Worm (Caenorhabditis elegans): Measurements from ENCODE around the gene lsm-1.
A peak's percentile ranks its signal among the peaks of the same experiment; 100 is the strongest.

The lsm-1 gene

DNA sequence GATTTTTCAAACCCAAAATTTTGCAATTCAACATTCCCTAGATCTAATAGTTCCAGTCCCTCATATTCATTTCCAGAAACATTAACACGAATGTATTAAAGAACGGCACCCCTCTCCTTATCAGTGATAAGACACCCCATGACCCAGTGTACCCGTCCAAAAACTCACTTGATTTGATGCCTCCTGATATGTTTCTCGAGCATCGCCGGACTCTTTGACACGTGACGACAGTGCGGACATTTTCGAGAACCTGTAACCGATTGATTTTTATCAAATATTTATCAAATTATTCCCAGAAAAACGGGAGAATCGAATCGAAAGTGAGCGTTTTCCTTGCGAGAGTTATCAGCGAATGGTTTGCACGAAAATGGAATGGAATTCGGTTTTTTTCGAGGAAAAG, 24.2 kb downstream of the lsm-1 start:
- TF ChIP-seq pha-4 (tag; optimal IDR thresholded peaks at IDR 0.05) = peak; percentile 69
- no peak for TF ChIP-seq nhr-67 (tag; optimal IDR thresholded peaks at IDR 0.05)
- peak; percentile 35 for TF ChIP-seq jun-1 (tag; optimal IDR thresholded peaks at IDR 0.05)
- no peak for TF ChIP-seq nhr-77 (tag; optimal IDR thresholded peaks at IDR 0.05)
- TF ChIP-seq ceh-16 (tag; optimal IDR thresholded peaks at IDR 0.05) = no peak
- TF ChIP-seq elt-2 (tag; optimal IDR thresholded peaks at IDR 0.05) = peak; percentile 98

DNA sequence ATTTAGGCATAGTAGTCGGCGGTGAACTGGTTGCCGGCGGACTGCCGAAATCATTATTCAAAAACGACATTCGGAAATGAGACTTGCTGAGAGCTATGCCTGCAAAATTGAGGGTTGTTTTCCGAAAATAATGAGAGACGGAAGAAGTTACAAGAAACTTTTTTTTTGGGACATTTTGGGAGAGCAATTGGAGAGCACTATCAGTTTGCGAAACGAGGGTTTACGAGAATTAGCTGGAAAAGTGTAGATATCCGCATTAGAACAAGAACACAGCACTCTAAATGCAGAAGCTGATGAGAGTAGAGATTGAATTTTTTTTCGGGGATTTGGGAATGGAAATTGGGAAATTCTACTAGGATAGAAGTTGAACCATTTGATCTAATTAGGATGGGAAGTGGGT, 25.7 kb downstream of the lsm-1 start, which contains the start of gene pqm-1:
pqm-1 (minus strand) TSS at position 101 of the 400 bp plus-strand sequence.
- no peak for TF ChIP-seq nhr-67 (tag; optimal IDR thresholded peaks at IDR 0.05)
- TF ChIP-seq egl-27 (tag; optimal IDR thresholded peaks at IDR 0.05) = no peak
- peak; percentile 3 for TF ChIP-seq egl-5 (tag; optimal IDR thresholded peaks at IDR 0.05)
- TF ChIP-seq lin-39 (tag; optimal IDR thresholded peaks at IDR 0.05) = no peak
- no peak for TF ChIP-seq nhr-43 (tag; optimal IDR thresholded peaks at IDR 0.05; ENCODE audit: poor library complexity, severe bottlenecking)
- no peak for TF ChIP-seq elt-3 (tag; optimal IDR thresholded peaks at IDR 0.05)

DNA sequence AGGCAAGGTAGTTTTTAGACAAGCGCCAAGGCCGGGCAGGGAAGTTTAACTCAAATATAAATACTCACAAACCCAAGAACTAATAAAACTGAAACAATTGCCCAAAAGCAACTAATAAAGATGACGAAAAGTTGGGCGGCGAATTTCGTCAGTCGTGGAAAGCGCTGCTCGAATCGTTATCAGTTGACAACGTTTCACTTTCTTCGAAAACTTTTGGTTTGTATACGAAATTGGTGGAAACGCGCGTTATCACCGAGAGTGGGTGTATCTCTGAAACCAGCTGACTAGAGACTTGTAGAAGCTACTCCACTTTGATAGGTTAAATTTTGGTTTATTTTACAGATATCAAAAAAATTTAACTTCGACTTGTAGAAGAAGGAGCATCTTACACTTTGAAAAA, 26.3 kb downstream of the lsm-1 start:
- TF ChIP-seq ceh-28 (tag; optimal IDR thresholded peaks at IDR 0.05) (no peak), ceh-82 (tag; optimal IDR thresholded peaks at IDR 0.05) (no peak), zag-1 (tag; optimal IDR thresholded peaks at IDR 0.05) (no peak), nhr-28 (tag; optimal IDR thresholded peaks at IDR 0.05) (no peak), elt-2 (tag; optimal IDR thresholded peaks at IDR 0.05) (peak; percentile 83)

DNA sequence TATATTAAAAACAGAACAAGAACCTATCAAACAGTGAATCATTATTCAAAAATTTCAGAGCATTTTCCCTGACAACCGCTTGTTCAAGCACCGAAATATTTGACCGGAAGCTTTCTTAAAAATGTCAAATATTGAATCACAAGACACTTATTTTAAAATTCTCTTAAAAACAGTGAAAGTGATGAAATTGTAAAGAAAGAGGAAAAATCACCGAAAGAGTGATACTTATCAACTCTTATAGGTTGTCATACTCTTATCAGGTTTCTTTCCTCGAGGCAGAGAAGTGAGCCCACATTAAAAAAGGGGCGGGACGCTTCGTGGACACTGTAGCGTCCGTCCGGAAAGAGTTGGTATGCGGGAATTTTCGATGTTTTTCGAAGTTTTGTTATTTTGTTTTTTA, 27.1 kb downstream of the lsm-1 start:
- peak; percentile 40 for TF ChIP-seq jun-1 (tag; optimal IDR thresholded peaks at IDR 0.05)
- peak; percentile 18 for TF ChIP-seq skn-1 (tag; optimal IDR thresholded peaks at IDR 0.05)
- peak; percentile 48 for TF ChIP-seq pha-4 (tag; optimal IDR thresholded peaks at IDR 0.05)
- no peak for TF ChIP-seq egl-27 (tag; optimal IDR thresholded peaks at IDR 0.05)
- peak; percentile 91 for TF ChIP-seq elt-2 (tag; optimal IDR thresholded peaks at IDR 0.05)

DNA sequence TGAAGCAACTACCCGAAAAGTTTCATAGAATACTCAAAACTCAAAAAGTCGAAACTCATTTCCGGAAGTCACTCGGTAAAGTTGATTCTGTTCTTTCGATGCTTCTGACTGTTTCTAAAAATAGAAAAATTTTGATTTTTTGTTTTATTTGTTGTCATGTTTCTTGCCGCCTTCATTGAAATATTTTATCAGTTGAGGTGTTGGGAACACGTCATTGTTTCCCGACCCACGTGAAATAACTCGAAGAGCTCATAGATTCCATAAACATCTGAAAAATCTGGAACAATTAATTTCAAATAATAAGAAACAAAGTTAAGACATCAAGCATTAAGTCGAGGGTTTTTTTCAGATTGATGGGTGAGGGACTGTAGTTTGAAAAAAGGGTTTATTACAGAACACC, 28.2 kb downstream of the lsm-1 start:
- TF ChIP-seq ztf-4 (tag; optimal IDR thresholded peaks at IDR 0.05) (no peak), elt-2 (tag; optimal IDR thresholded peaks at IDR 0.05) (peak; percentile 71)

DNA sequence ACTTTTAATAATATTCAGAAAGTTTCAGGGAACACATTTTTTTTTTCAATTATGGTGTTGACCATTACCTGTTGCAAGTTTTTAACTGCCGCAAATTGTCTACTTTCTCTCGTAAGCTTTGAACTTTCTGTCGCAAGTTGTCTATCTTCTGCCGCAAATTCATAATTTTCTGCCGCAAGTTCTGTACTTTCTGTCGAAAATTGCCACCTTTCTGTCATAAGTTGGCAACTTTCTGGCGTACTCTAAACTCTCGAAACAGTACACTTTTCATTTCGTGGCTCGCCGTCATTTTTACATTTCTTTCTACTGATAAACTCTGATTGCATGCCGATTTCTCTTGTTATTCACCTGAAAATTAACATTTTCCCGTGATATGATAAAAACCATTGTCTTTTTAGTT, 28.6 kb downstream of the lsm-1 start:
- TF ChIP-seq elt-2 (tag; optimal IDR thresholded peaks at IDR 0.05) (peak; percentile 60), unc-39 (tag; optimal IDR thresholded peaks at IDR 0.05) (no peak)

DNA sequence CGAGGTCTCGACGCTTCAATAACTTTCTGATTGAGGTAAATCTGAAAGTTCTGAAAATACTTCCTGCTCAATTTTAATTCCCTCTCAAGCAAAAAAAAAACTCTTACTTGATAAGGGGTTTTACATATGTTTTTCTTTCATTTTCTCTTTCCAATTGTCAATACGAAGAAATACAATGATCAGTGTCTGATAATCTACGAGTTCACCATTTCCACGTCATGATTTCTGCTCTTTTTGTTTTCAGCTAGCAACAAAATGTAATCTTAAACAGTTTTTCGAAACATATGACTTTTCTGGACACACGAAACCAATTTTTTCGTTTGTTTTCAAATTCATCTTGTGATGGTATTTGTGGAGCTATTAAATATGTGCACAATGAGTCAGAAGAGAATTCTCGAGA, 29.4 kb downstream of the lsm-1 start:
- no peak for TF ChIP-seq nhr-25 (tag; optimal IDR thresholded peaks at IDR 0.05)
- TF ChIP-seq nhr-12 (tag; optimal IDR thresholded peaks at IDR 0.05) = no peak
- TF ChIP-seq jun-1 (tag; optimal IDR thresholded peaks at IDR 0.05) = peak; percentile 18
- TF ChIP-seq nhr-28 (tag; optimal IDR thresholded peaks at IDR 0.05) = no peak
- TF ChIP-seq unc-62 (GFP tag; optimal IDR thresholded peaks at IDR 0.05) = no peak
- peak; percentile 53 for TF ChIP-seq elt-2 (tag; optimal IDR thresholded peaks at IDR 0.05)
- TF ChIP-seq egl-27 (tag; optimal IDR thresholded peaks at IDR 0.05) = no peak
- no peak for TF ChIP-seq pqm-1 (tag; optimal IDR thresholded peaks at IDR 0.05)
- TF ChIP-seq aly-2 (tag; optimal IDR thresholded peaks at IDR 0.05) = no peak
- no peak for TF ChIP-seq nfya-1 (tag; optimal IDR thresholded peaks at IDR 0.05; ENCODE audit: insufficient read depth)
- peak; percentile 65 for TF ChIP-seq pha-4 (tag; optimal IDR thresholded peaks at IDR 0.05)
- TF ChIP-seq snpc-4 (tag; optimal IDR thresholded peaks at IDR 0.05) = no peak
- TF ChIP-seq nhr-67 (tag; optimal IDR thresholded peaks at IDR 0.05) = no peak

DNA sequence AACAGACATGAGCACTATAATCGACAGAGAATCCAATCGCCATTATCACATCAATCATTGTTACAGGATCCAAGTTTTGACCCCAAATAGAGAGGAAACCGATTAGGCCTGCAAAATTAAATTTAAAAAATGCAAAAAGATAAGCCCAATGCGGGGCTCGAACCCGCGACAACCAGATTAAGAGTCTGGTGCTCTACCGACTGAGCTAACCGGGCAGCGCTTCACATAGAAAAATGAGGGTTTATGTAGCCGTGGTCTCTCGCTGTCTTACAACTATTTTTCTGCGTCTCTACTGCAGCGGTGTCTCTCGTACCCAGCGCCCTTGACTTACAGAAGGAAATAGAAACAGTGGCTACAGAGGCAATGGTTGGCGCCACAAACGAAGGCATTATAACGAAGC, 30.9 kb downstream of the lsm-1 start:
- TF ChIP-seq hmg-11 (tag; optimal IDR thresholded peaks at IDR 0.05) = peak; percentile 77
- TF ChIP-seq nhr-25 (tag; optimal IDR thresholded peaks at IDR 0.05) = peak; percentile 42
- TF ChIP-seq nfya-1 (tag; optimal IDR thresholded peaks at IDR 0.05; ENCODE audit: insufficient read depth) = peak; percentile 42
- TF ChIP-seq unc-62 (GFP tag; optimal IDR thresholded peaks at IDR 0.05) = peak; percentile 11
- TF ChIP-seq nhr-43 (tag; optimal IDR thresholded peaks at IDR 0.05; ENCODE audit: poor library complexity, severe bottlenecking) = peak; percentile 33
- no peak for TF ChIP-seq ceh-16 (tag; optimal IDR thresholded peaks at IDR 0.05)
- TF ChIP-seq elt-2 (tag; optimal IDR thresholded peaks at IDR 0.05) = peak; percentile 56
- no peak for TF ChIP-seq elt-1 (tag; optimal IDR thresholded peaks at IDR 0.05)
- TF ChIP-seq skn-1 (tag; optimal IDR thresholded peaks at IDR 0.05) = no peak
- TF ChIP-seq R02D3.7 (tag; optimal IDR thresholded peaks at IDR 0.05) = peak; percentile 3
- peak; percentile 12 for TF ChIP-seq pha-4 (tag; optimal IDR thresholded peaks at IDR 0.05)
- TF ChIP-seq snpc-4 (tag; optimal IDR thresholded peaks at IDR 0.05) = peak; percentile 3
- peak; percentile 12 for TF ChIP-seq ceh-82 (tag; optimal IDR thresholded peaks at IDR 0.05)
- TF ChIP-seq egl-27 (tag; optimal IDR thresholded peaks at IDR 0.05) = no peak
- TF ChIP-seq jun-1 (tag; optimal IDR thresholded peaks at IDR 0.05) = peak; percentile 32
- TF ChIP-seq lin-39 (tag; optimal IDR thresholded peaks at IDR 0.05) = peak; percentile 58
- no peak for TF ChIP-seq mdl-1 (tag; optimal IDR thresholded peaks at IDR 0.05)
